Worm (Caenorhabditis elegans): ENCODE results near the gene pph-5.
A peak's percentile ranks its signal among the peaks of the same experiment; 100 is the strongest.

Gene pph-5

DNA sequence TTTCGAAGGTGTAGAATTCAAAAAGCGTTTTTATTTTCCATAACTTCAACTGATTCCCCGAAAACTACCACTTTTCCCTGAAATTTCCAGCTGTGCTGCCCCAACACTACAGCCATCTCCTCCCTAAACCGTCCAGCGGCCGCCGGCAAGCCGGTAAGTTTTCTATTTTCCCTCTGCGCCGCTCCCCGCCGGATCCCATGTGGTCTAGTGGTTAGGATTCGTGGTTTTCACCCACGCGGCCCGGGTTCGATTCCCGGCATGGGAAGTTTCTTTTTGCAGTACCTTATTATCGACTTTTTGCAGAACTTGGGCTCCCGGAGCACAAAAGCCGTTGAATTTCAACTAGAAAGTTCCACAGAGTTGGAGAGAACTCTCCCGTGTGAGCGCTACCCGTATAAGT lies 47.8 kb upstream of the pph-5 start:
- TF ChIP-seq rpc-1 (optimal IDR thresholded peaks at IDR 0.05): peak; percentile 58
- peak; percentile 72 for TF ChIP-seq rpc-1 (tag; optimal IDR thresholded peaks at IDR 0.05)
- no peak for TF ChIP-seq chd-7 (tag; optimal IDR thresholded peaks at IDR 0.05)
- no peak for TF ChIP-seq ceh-27 (GFP tag; optimal IDR thresholded peaks at IDR 0.05)
- TF ChIP-seq nhr-90 (tag; optimal IDR thresholded peaks at IDR 0.05): peak; percentile 21
- no peak for TF ChIP-seq madf-6 (GFP tag; IDR thresholded peaks at IDR 0.05)
- 0 out of 2 replicates have a peak, but pooled peaks have one; percentile 28 for TF ChIP-seq attf-3 (GFP tag; conservative IDR thresholded peaks at IDR 0.05)
- TF ChIP-seq dox-1 (GFP tag; IDR thresholded peaks at IDR 0.05): no peak
- peak; percentile 65 for TF ChIP-seq hmg-1.2 (GFP tag; IDR thresholded peaks at IDR 0.05)
- peak; percentile 58 for TF ChIP-seq ztf-18 (tag; optimal IDR thresholded peaks at IDR 0.05)
- TF ChIP-seq atf-7 (tag; optimal IDR thresholded peaks at IDR 0.05): no peak
- TF ChIP-seq die-1 (tag; optimal IDR thresholded peaks at IDR 0.05): peak; percentile 18
- TF ChIP-seq tbp1 (GFP tag; optimal IDR thresholded peaks at IDR 0.05): peak; percentile 87
- peak; percentile 5 for TF ChIP-seq nhr-179 (tag; optimal IDR thresholded peaks at IDR 0.05)
- TF ChIP-seq F39B2.1 (GFP tag; IDR thresholded peaks at IDR 0.05): no peak
- TF ChIP-seq ztf-25 (GFP tag; IDR thresholded peaks at IDR 0.05): 0 out of 2 replicates have a peak, but pooled peaks have one; percentile 65
- peak; percentile 48 for TF ChIP-seq ceh-100 (GFP tag; IDR thresholded peaks at IDR 0.05)
- TF ChIP-seq egrh-3 (GFP tag; IDR thresholded peaks at IDR 0.05): peak; percentile 65
- no peak for TF ChIP-seq ztf-6 (GFP tag; IDR thresholded peaks at IDR 0.05)
- TF ChIP-seq D2030.7 (GFP tag; IDR thresholded peaks at IDR 0.05): 0 out of 2 replicates have a peak, but pooled peaks have one; percentile 28
- TF ChIP-seq ama-1 (optimal IDR thresholded peaks at IDR 0.05): no peak
- peak in 1 of 2 experiments; percentile 2 for TF ChIP-seq ama-1 (GFP tag; optimal IDR thresholded peaks at IDR 0.05)
- peak; percentile 2 for TF ChIP-seq him-1 (tag; optimal IDR thresholded peaks at IDR 0.05)
- TF ChIP-seq aptf-2 (GFP tag; conservative IDR thresholded peaks at IDR 0.05): no peak
- TF ChIP-seq mcd-1 (GFP tag; IDR thresholded peaks at IDR 0.05): peak; percentile 54
- peak in 1 of 2 experiments; percentile 33 for TF ChIP-seq rec-8 (tag; optimal IDR thresholded peaks at IDR 0.05)
- 0 out of 2 replicates have a peak, but pooled peaks have one; percentile 35 for TF ChIP-seq bed-2 (GFP tag; IDR thresholded peaks at IDR 0.05)
- peak; percentile 71 for TF ChIP-seq B0261.1 (tag; optimal IDR thresholded peaks at IDR 0.05)

DNA sequence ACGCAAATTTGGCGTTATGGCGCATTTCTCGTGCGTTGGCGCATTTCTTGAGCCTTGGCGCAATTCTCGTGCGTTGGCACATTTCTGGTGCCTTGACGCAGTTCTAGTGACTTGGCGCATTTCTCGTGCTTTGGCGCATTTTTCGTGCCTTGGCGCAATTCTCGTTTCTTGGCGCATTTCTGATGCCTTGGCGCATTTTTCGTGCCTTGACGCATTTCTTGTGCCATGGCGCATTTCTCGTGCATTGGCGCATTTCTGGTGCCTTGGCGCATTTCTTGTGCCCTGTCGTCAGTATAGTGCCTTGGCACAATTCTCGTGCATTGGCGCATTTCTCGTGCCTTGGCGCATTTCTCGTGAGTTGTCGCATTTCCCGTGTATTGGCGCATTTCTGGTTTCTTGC lies 42.0 kb upstream of the pph-5 start:
- TF ChIP-seq F22D6.2 (tag; optimal IDR thresholded peaks at IDR 0.05) (no peak), egl-18 (GFP tag; IDR thresholded peaks at IDR 0.05) (no peak), zfh-2 (GFP tag; conservative IDR thresholded peaks at IDR 0.05) (peak; percentile 46), ztf-18 (tag; optimal IDR thresholded peaks at IDR 0.05) (peak; percentile 71)

DNA sequence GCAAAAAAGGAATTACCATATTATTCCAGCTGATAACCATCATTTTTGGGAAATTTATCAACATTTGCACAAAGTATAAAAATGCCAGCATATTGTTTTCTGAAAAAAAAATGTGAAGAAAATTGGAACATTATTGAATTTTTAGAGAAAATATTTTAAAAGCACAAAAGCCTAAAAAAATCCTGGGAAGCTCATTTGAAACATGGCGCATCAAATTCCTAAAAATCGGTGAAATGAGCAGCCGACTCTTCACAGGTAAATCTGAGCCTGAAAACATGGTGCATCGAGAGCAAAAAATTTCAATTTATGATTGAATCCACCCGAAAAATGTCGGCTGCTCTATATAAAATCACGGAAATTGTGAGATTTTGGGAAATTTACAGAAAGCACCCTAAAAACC lies 41.3 kb upstream of the pph-5 start, which contains the start of gene Y39B6A.7:
Y39B6A.7 (minus strand) TSS at position 101 of the 400 bp plus-strand sequence.
- TF ChIP-seq nfyb-1 (GFP tag; IDR thresholded peaks at IDR 0.05) (no peak), attf-5 (GFP tag; optimal IDR thresholded peaks at IDR 0.05) (no peak), snpc-1.1 (tag; optimal IDR thresholded peaks at IDR 0.05; ENCODE audit: insufficient read depth) (no peak), ztf-3 (GFP tag; optimal IDR thresholded peaks at IDR 0.05) (no peak), xnd-1 (tag; optimal IDR thresholded peaks at IDR 0.05) (no peak), madf-6 (GFP tag; IDR thresholded peaks at IDR 0.05) (no peak), zim-3 (tag; optimal IDR thresholded peaks at IDR 0.05) (no peak), F10E7.11 (tag; optimal IDR thresholded peaks at IDR 0.05) (no peak), tlf-1 (GFP tag; optimal IDR thresholded peaks at IDR 0.05) (no peak), pbrm-1 (GFP tag; IDR thresholded peaks at IDR 0.05) (no peak), Y53F4B.3 (GFP tag; IDR thresholded peaks at IDR 0.05) (no peak), B0035.1 (tag; optimal IDR thresholded peaks at IDR 0.05) (no peak), cebp-1 (GFP tag; IDR thresholded peaks at IDR 0.05) (no peak), cebp-1 (tag; optimal IDR thresholded peaks at IDR 0.05) (no peak), akir-1 (GFP tag; optimal IDR thresholded peaks at IDR 0.05) (no peak), ama-1 (optimal IDR thresholded peaks at IDR 0.05) (no peak), ama-1 (GFP tag; optimal IDR thresholded peaks at IDR 0.05) (no peak), egl-18 (GFP tag; IDR thresholded peaks at IDR 0.05) (no peak), F37B4.10 (GFP tag; IDR thresholded peaks at IDR 0.05) (no peak), snpc-4 (GFP tag; optimal IDR thresholded peaks at IDR 0.05) (no peak), snpc-4 (tag; optimal IDR thresholded peaks at IDR 0.05) (no peak)

Measured in whole organism, young adult.